Fruit fly (Drosophila melanogaster) whole organism, pupa: Measurements from ENCODE around the gene mei-217.

Experiments used
- CG10348 ChIP-seq: fragments of 200-800 bp; sonication (Bioruptor generic); IDR thresholded peaks from 2 replicates; pipeline ENCODE4 v1.3.6; 2022; ENCODE audit warnings: missing biosample characterization, missing genetic modification characterization
- CG12605 ChIP-seq: fragments of 200-800 bp; sonication (Bioruptor generic); IDR thresholded peaks from 2 replicates; pipeline ENCODE4 v1.3.6; 2022; ENCODE audit warnings: missing biosample characterization, missing genetic modification characterization
- CG13204 ChIP-seq: fragments of 200-800 bp; sonication (Bioruptor generic); optimal IDR thresholded peaks from 2 replicates; lab custom pipeline; 2018; ENCODE audit warnings: missing biosample characterization, mild to moderate bottlenecking, missing genetic modification characterization, moderate library complexity
- EcR ChIP-seq: fragments of 200-800 bp; sonication (Bioruptor generic); optimal IDR thresholded peaks from 3 replicates; lab custom pipeline; 2019; ENCODE audit warnings: missing biosample characterization, missing genetic modification characterization, mild to moderate bottlenecking, moderate library complexity, missing genetic modification reagents
- Pif1A ChIP-seq: fragments of 200-800 bp; sonication (Bioruptor generic); optimal IDR thresholded peaks from 3 replicates; lab custom pipeline; 2016; ENCODE audit warnings: missing biosample characterization, missing genetic modification characterization
- Pif1B ChIP-seq: fragments of 200-800 bp; sonication (Bioruptor generic); optimal IDR thresholded peaks from 3 replicates; lab custom pipeline; 2016; ENCODE audit warnings: missing biosample characterization, missing genetic modification characterization
- Snoo ChIP-seq: fragments of 200-800 bp; sonication (Bioruptor generic); optimal IDR thresholded peaks from 3 replicates; lab custom pipeline; 2017; ENCODE audit warnings: missing biosample characterization, mild to moderate bottlenecking, missing genetic modification characterization, inconsistent platforms

DNA sequence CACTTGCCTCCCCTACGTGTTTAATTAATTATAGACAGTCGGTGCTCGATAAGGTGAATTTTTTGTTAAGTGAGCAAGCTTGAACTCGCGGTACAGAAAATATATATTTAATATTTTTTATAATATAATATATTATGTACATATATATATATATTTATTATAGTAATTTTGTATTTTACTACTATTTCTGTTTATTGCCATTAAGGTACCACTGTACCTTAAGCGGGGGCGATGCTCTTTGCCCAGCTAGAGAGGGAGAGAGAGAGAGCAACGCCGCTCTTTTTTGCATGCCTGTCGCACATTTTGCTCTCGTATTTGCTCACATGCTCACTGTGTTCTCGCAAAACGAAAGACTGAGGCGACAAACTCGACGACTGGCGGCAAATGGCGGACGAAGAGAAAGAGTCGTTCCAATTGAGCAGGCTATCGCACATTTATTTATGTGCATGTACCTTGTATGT lies 27.7 kb upstream of the mei-217 start:
- TF ChIP-seq CG12605 (GFP tag; lab: Robert Waterston, UW) (peak; percentile 53; the same call in 1 of the 2 replicates), Pif1B (peak; percentile 56), EcR (GFP tag; lab: Kevin White, UChicago) (peak; percentile 93), CG10348 (GFP tag; lab: Robert Waterston, UW) (no peak), Snoo (tag; lab: Kevin White, UChicago) (peak; percentile 47), CG13204 (GFP tag; lab: Kevin White, UChicago) (peak; percentile 35), Pif1A (GFP tag; lab: Kevin White, UChicago) (peak; percentile 35)
